Fruit fly (Drosophila melanogaster) whole organism, embryonic: ENCODE data around the gene form3.

Source experiments
- Ada2b ChIP-seq: fragments of 200-800 bp; sonication (Bioruptor generic); IDR thresholded peaks from 2 replicates; pipeline ENCODE4 v1.3.6; 2022; ENCODE audit warnings: missing biosample characterization, missing genetic modification characterization
- B-H2 ChIP-seq: fragments of 200-800 bp; sonication (Bioruptor generic); optimal IDR thresholded peaks from 2 replicates; lab custom pipeline; 2018; ENCODE audit warnings: missing biosample characterization, mild to moderate bottlenecking, missing genetic modification characterization
- CG12769 ChIP-seq: fragments of 200-800 bp; sonication (Bioruptor generic); optimal IDR thresholded peaks from 2 replicates; lab custom pipeline; 2019; ENCODE audit warnings: missing biosample characterization, mild to moderate bottlenecking, missing genetic modification characterization, moderate library complexity
- CG13296 ChIP-seq: fragments of 200-800 bp; sonication (Bioruptor generic); optimal IDR thresholded peaks from 3 replicates; lab custom pipeline; 2018; ENCODE audit warnings: missing biosample characterization, mild to moderate bottlenecking, missing genetic modification characterization
- CG14710 ChIP-seq: fragments of 200-800 bp; sonication (Bioruptor generic); optimal IDR thresholded peaks from 3 replicates; lab custom pipeline; 2019; ENCODE audit warnings: missing biosample characterization, mild to moderate bottlenecking, missing genetic modification characterization, moderate library complexity
- CG14965 ChIP-seq: fragments of 200-800 bp; sonication (Bioruptor generic); optimal IDR thresholded peaks from 2 replicates; lab custom pipeline; 2016; ENCODE audit warnings: missing biosample characterization, missing genetic modification characterization, borderline replicate concordance
- CG17568 ChIP-seq: fragments of 200-800 bp; sonication (Bioruptor generic); optimal IDR thresholded peaks from 2 replicates; lab custom pipeline; 2018; ENCODE audit warnings: missing biosample characterization, mild to moderate bottlenecking, missing genetic modification characterization, moderate library complexity
- CG1832 ChIP-seq: fragments of 200-800 bp; sonication (Bioruptor generic); optimal IDR thresholded peaks from 2 replicates; lab custom pipeline; 2017; ENCODE audit warnings: missing biosample characterization, mild to moderate bottlenecking, missing genetic modification characterization, inconsistent platforms
- CG18619 ChIP-seq: fragments of 200-800 bp; sonication (Bioruptor generic); optimal IDR thresholded peaks from 3 replicates; lab custom pipeline; 2017; ENCODE audit warnings: missing biosample characterization, mild to moderate bottlenecking, missing genetic modification characterization
- CG2199 ChIP-seq: fragments of 200-800 bp; sonication (Bioruptor generic); IDR thresholded peaks from 3 replicates; pipeline ENCODE4 v1.3.6; 2022; ENCODE audit warnings: missing biosample characterization, missing genetic modification characterization
- CG2875 ChIP-seq: fragments of 200-800 bp; sonication (Bioruptor generic); optimal IDR thresholded peaks from 2 replicates; lab custom pipeline; 2017; ENCODE audit warnings: missing biosample characterization, mild to moderate bottlenecking, missing genetic modification characterization, missing genetic modification reagents
- CG31441 ChIP-seq: fragments of 200-800 bp; sonication (Bioruptor generic); IDR thresholded peaks from 2 replicates; pipeline ENCODE4 v1.3.6; 2022; ENCODE audit warnings: missing biosample characterization, missing genetic modification characterization
- CG32532 ChIP-seq: fragments of 200-800 bp; sonication (Bioruptor generic); IDR thresholded peaks from 2 replicates; pipeline ENCODE4 v1.3.6; 2022; ENCODE audit warnings: missing biosample characterization, missing genetic modification characterization
- CG34224 ChIP-seq: fragments of 200-800 bp; sonication (Bioruptor generic); IDR thresholded peaks from 3 replicates; pipeline ENCODE4 v1.3.6; 2022; ENCODE audit warnings: missing biosample characterization, missing genetic modification characterization; ENCODE audit not compliant: partially characterized antibody
- CG34376 ChIP-seq: fragments of 200-800 bp; sonication (Bioruptor generic); optimal IDR thresholded peaks from 2 replicates; lab custom pipeline; 2018; ENCODE audit warnings: missing biosample characterization, mild to moderate bottlenecking, missing genetic modification characterization
- CG4854 ChIP-seq: fragments of 200-800 bp; sonication (Bioruptor generic); optimal IDR thresholded peaks from 2 replicates; lab custom pipeline; 2016; ENCODE audit warnings: missing biosample characterization, missing genetic modification characterization, inconsistent platforms
- CG7372 ChIP-seq: fragments of 200-800 bp; sonication (Bioruptor generic); IDR thresholded peaks from 2 replicates; pipeline ENCODE4 v1.3.6; 2022; ENCODE audit warnings: missing biosample characterization, missing genetic modification characterization
- CG7928 ChIP-seq: fragments of 200-800 bp; sonication (Bioruptor generic); optimal IDR thresholded peaks from 2 replicates; lab custom pipeline; 2017; ENCODE audit warnings: missing biosample characterization, mild to moderate bottlenecking, missing genetic modification characterization
- CG8478 ChIP-seq: fragments of >200 bp; optimal IDR thresholded peaks from 2 replicates; lab custom pipeline; 2018
- CG8765 ChIP-seq: fragments of 200-800 bp; sonication (Bioruptor generic); IDR thresholded peaks from 2 replicates; pipeline ENCODE4 v1.3.6; 2022; ENCODE audit warnings: missing biosample characterization, missing genetic modification characterization
- CkIIα-i1 ChIP-seq: fragments of 200-800 bp; sonication (Bioruptor generic); IDR thresholded peaks from 2 replicates; pipeline ENCODE4 v1.3.6; 2022; ENCODE audit warnings: missing biosample characterization, missing genetic modification characterization
- Gsc ChIP-seq: fragments of 200-800 bp; sonication (Bioruptor generic); IDR thresholded peaks from 2 replicates; pipeline ENCODE4 v1.3.6; 2022; ENCODE audit warnings: missing biosample characterization, missing genetic modification characterization
- Gug ChIP-seq: fragments of 200-800 bp; sonication (Bioruptor generic); IDR thresholded peaks from 4 replicates; pipeline ENCODE4 v1.3.6; 2022; ENCODE audit warnings: missing biosample characterization, missing genetic modification characterization
- HLHmδ ChIP-seq: fragments of 200-800 bp; sonication (Bioruptor generic); optimal IDR thresholded peaks from 2 replicates; lab custom pipeline; 2018; ENCODE audit warnings: missing biosample characterization, mild to moderate bottlenecking, missing genetic modification characterization, moderate library complexity
- Hey ChIP-seq: fragments of 200-800 bp; sonication (Bioruptor generic); optimal IDR thresholded peaks from 3 replicates; lab custom pipeline; 2018; ENCODE audit warnings: missing biosample characterization, mild to moderate bottlenecking, missing genetic modification characterization
- Hr51 ChIP-seq, 2 experiments: fragments of 200-800 bp; sonication (Bioruptor generic); optimal IDR thresholded peaks; 2 replicates in 1 of 2; 3 replicates in 1 of 2; lab custom pipeline; 2016 to 2018; ENCODE audit warnings: missing biosample characterization in 2 of 2, missing genetic modification characterization in 2 of 2, mild to moderate bottlenecking in 1 of 2, moderate library complexity in 1 of 2
- Hr78 ChIP-seq, 2 experiments: fragments of 200-800 bp in 1 of 2; fragments of >200 bp in 1 of 2; sonication (Bioruptor generic) in 1 of 2; optimal IDR thresholded peaks; 2 replicates each; lab custom pipeline; 2017 to 2019; ENCODE audit warnings: missing biosample characterization in 2 of 2, missing genetic modification characterization in 2 of 2, mild to moderate bottlenecking in 1 of 2, moderate library complexity in 1 of 2
- Jarid2 ChIP-seq: fragments of 200-800 bp; sonication (Bioruptor generic); optimal IDR thresholded peaks from 3 replicates; lab custom pipeline; 2017; ENCODE audit warnings: mild to moderate bottlenecking, missing biosample characterization, missing genetic modification reagents, missing genetic modification characterization
- Max ChIP-seq: fragments of 200-800 bp; sonication (Bioruptor generic); optimal IDR thresholded peaks from 2 replicates; lab custom pipeline; 2016; ENCODE audit warnings: missing biosample characterization, mild to moderate bottlenecking, missing genetic modification characterization
- Pdp1 ChIP-seq, 2 experiments: fragments of 200-800 bp; sonication (Bioruptor generic); optimal IDR thresholded peaks; 3 replicates each; lab custom pipeline; 2016; ENCODE audit warnings: missing biosample characterization in 2 of 2, missing genetic modification characterization in 2 of 2, mild to moderate bottlenecking in 1 of 2, moderate library complexity in 1 of 2
- Spps ChIP-seq: fragments of 200-800 bp; sonication (Bioruptor generic); optimal IDR thresholded peaks from 2 replicates; lab custom pipeline; 2018; ENCODE audit warnings: missing biosample characterization, mild to moderate bottlenecking, missing genetic modification characterization
- TFAM ChIP-seq: fragments of 200-800 bp; sonication (Bioruptor generic); optimal IDR thresholded peaks from 2 replicates; lab custom pipeline; 2017; ENCODE audit warnings: missing biosample characterization, missing genetic modification characterization, inconsistent platforms
- Vsx1 ChIP-seq: fragments of 200-800 bp; sonication (Bioruptor generic); optimal IDR thresholded peaks from 2 replicates; lab custom pipeline; 2017; ENCODE audit warnings: missing biosample characterization, mild to moderate bottlenecking, missing genetic modification characterization, missing genetic modification reagents
- ab ChIP-seq: fragments of 200-800 bp; sonication (Bioruptor generic); optimal IDR thresholded peaks from 2 replicates; lab custom pipeline; 2016; ENCODE audit warnings: missing biosample characterization, missing genetic modification characterization
- bigmax ChIP-seq: fragments of 200-800 bp; sonication (Bioruptor generic); optimal IDR thresholded peaks from 2 replicates; lab custom pipeline; 2018; ENCODE audit warnings: missing biosample characterization, mild to moderate bottlenecking, missing genetic modification characterization
- cas ChIP-seq: fragments of 200-800 bp; sonication (Bioruptor generic); IDR thresholded peaks from 2 replicates; pipeline ENCODE4 v1.3.6; 2022; ENCODE audit warnings: missing biosample characterization, missing genetic modification characterization
- dpn ChIP-seq, 2 experiments: fragments of 200-800 bp; sonication (Bioruptor generic); optimal IDR thresholded peaks; 3 replicates each; lab custom pipeline; 2016; ENCODE audit warnings: missing biosample characterization in 2 of 2, missing genetic modification characterization in 2 of 2
- ewg ChIP-seq: fragments of 200-800 bp; sonication (Bioruptor generic); optimal IDR thresholded peaks from 3 replicates; lab custom pipeline; 2017; ENCODE audit warnings: mild to moderate bottlenecking, missing biosample characterization, missing genetic modification reagents, missing genetic modification characterization
- exex ChIP-seq: fragments of 200-800 bp; sonication (Bioruptor generic); optimal IDR thresholded peaks from 4 replicates; lab custom pipeline; 2018; ENCODE audit warnings: missing biosample characterization, mild to moderate bottlenecking, missing genetic modification characterization, moderate library complexity
- gem ChIP-seq: fragments of 200-800 bp; sonication (Bioruptor generic); optimal IDR thresholded peaks from 2 replicates; lab custom pipeline; 2019; ENCODE audit warnings: missing biosample characterization, mild to moderate bottlenecking, missing genetic modification characterization, moderate library complexity
- gfzf ChIP-seq: fragments of 200-800 bp; sonication (Bioruptor generic); optimal IDR thresholded peaks from 2 replicates; lab custom pipeline; 2016; ENCODE audit warnings: missing biosample characterization, mild to moderate bottlenecking, missing genetic modification characterization, moderate library complexity
- grn ChIP-seq: fragments of 200-800 bp; sonication (Bioruptor generic); optimal IDR thresholded peaks from 3 replicates; lab custom pipeline; 2017; ENCODE audit warnings: missing biosample characterization, missing genetic modification characterization
- gt ChIP-seq: fragments of 200-800 bp; sonication (Bioruptor generic); IDR thresholded peaks from 2 replicates; pipeline ENCODE4 v1.3.6; 2022; ENCODE audit warnings: missing biosample characterization, missing genetic modification characterization
- hkb ChIP-seq, 2 experiments: fragments of 200-800 bp in 1 of 2; fragments of >200 bp in 1 of 2; sonication (Bioruptor generic) in 1 of 2; IDR thresholded peaks in 1 of 2; optimal IDR thresholded peaks in 1 of 2; 2 replicates each; pipeline versions ENCODE4 v1.3.6 to Lab custom; 2017 to 2022; ENCODE audit warnings: missing biosample characterization in 1 of 2, missing genetic modification characterization in 1 of 2
- lab ChIP-seq: fragments of 200-800 bp; sonication (Bioruptor generic); optimal IDR thresholded peaks from 3 replicates; lab custom pipeline; 2017; ENCODE audit warnings: missing biosample characterization, missing genetic modification characterization, mild to moderate bottlenecking, moderate library complexity, missing genetic modification reagents
- lov ChIP-seq, 2 experiments: fragments of 200-800 bp in 1 of 2; fragments of >200 bp in 1 of 2; sonication (Bioruptor generic) in 1 of 2; IDR thresholded peaks in 1 of 2; optimal IDR thresholded peaks in 1 of 2; 2 replicates in 1 of 2; 3 replicates in 1 of 2; pipeline versions ENCODE4 v1.3.6 to Lab custom; 2017 to 2022; ENCODE audit warnings: missing biosample characterization in 1 of 2, missing genetic modification characterization in 1 of 2
- mirr ChIP-seq: fragments of 200-800 bp; sonication (Bioruptor generic); optimal IDR thresholded peaks from 3 replicates; lab custom pipeline; 2018; ENCODE audit warnings: missing biosample characterization, mild to moderate bottlenecking, missing genetic modification characterization
- org-1 ChIP-seq: fragments of 200-800 bp; sonication (Bioruptor generic); optimal IDR thresholded peaks from 2 replicates; lab custom pipeline; 2017; ENCODE audit warnings: missing biosample characterization, missing genetic modification characterization
- ranshi ChIP-seq: fragments of 200-800 bp; sonication (Bioruptor generic); IDR thresholded peaks from 2 replicates; pipeline ENCODE4 v1.3.6; 2022; ENCODE audit warnings: missing biosample characterization, missing genetic modification characterization

The form3 gene

dm6 chr3L:7131447-7131983 lies 36.9 kb downstream of the form3 start, which contains the start of gene Acbp2 (continued):
- no peak for TF ChIP-seq lov (optimal IDR thresholded peaks at IDR 0.05; lab: Kevin White, UChicago)
- TF ChIP-seq lov (GFP tag; IDR thresholded peaks at IDR 0.05; lab: Robert Waterston, UW): no peak
- TF ChIP-seq TFAM (GFP tag; lab: Kevin White, UChicago): no peak
- TF ChIP-seq Hey: peak; percentile 30
- TF ChIP-seq Spps (tag; lab: Kevin White, UChicago): no peak
- TF ChIP-seq CkIIα-i1 (GFP tag; lab: Robert Waterston, UW): no peak
- no peak for TF ChIP-seq gt (GFP tag; lab: Robert Waterston, UW)
- no peak for TF ChIP-seq CG13296 (GFP tag; lab: Kevin White, UChicago)
- TF ChIP-seq gem (tag; lab: Kevin White, UChicago): no peak
- TF ChIP-seq CG18619 (GFP tag; lab: Kevin White, UChicago): no peak
- TF ChIP-seq B-H2 (GFP tag; lab: Kevin White, UChicago): peak; percentile 20
- no peak for TF ChIP-seq ranshi (GFP tag; lab: Robert Waterston, UW)
- no peak for TF ChIP-seq dpn (GFP tag; optimal IDR thresholded peaks at IDR 0.05; lab: Kevin White, UChicago)
- TF ChIP-seq CG31441: no peak
- TF ChIP-seq Max (GFP tag; lab: Kevin White, UChicago): no peak
- TF ChIP-seq grn (GFP tag; lab: Kevin White, UChicago): peak; percentile 98
- TF ChIP-seq HLHmδ (GFP tag; lab: Kevin White, UChicago): no peak
- TF ChIP-seq CG34224 (GFP tag; lab: Robert Waterston, UW): no peak
- TF ChIP-seq CG1832 (GFP tag; lab: Kevin White, UChicago): no peak
- TF ChIP-seq CG12769 (tag; lab: Kevin White, UChicago): peak; percentile 54
- no peak for TF ChIP-seq cas (GFP tag; lab: Robert Waterston, UW)
- no peak for TF ChIP-seq CG7372 (GFP tag; lab: Robert Waterston, UW)
- no peak for TF ChIP-seq Ada2b
- no peak for TF ChIP-seq CG8765 (GFP tag; lab: Robert Waterston, UW)
- TF ChIP-seq mirr: peak; percentile 63
- no peak for TF ChIP-seq gfzf (GFP tag; lab: Kevin White, UChicago)
- TF ChIP-seq CG8478: no peak
- no peak for TF ChIP-seq CG7928 (GFP tag; lab: Kevin White, UChicago)
- TF ChIP-seq CG2199 (GFP tag; lab: Robert Waterston, UW): no peak
- TF ChIP-seq CG2875 (GFP tag; lab: Kevin White, UChicago): no peak
- peak; percentile 72 for TF ChIP-seq CG34376 (GFP tag; lab: Kevin White, UChicago)
- TF ChIP-seq CG17568 (GFP tag; lab: Kevin White, UChicago): no peak
- TF ChIP-seq bigmax: no peak
- TF ChIP-seq exex: peak; percentile 83
- TF ChIP-seq ab (GFP tag; lab: Kevin White, UChicago): no peak
- TF ChIP-seq Gug: no peak
- no peak for TF ChIP-seq org-1 (GFP tag; lab: Kevin White, UChicago)
- TF ChIP-seq Hr78 (GFP tag; optimal IDR thresholded peaks at IDR 0.05; lab: Kevin White, UChicago): peak in 1 of 2 experiments; percentile 94
- peak; percentile 18 for TF ChIP-seq Jarid2
- no peak for TF ChIP-seq Hr51 (GFP tag; optimal IDR thresholded peaks at IDR 0.05; lab: Kevin White, UChicago)
- no peak for TF ChIP-seq hkb (optimal IDR thresholded peaks at IDR 0.05; lab: Kevin White, UChicago)
- TF ChIP-seq hkb (GFP tag; IDR thresholded peaks at IDR 0.05; lab: Robert Waterston, UW): 0 out of 2 replicates have a peak, but pooled peaks have one; percentile 36
- TF ChIP-seq lab (GFP tag; lab: Kevin White, UChicago): peak; percentile 25
- peak in 1 of 2 experiments; percentile 18 for TF ChIP-seq Pdp1 (GFP tag; optimal IDR thresholded peaks at IDR 0.05; lab: Kevin White, UChicago)
- TF ChIP-seq CG32532 (GFP tag; lab: Robert Waterston, UW): no peak
- no peak for TF ChIP-seq Vsx1 (GFP tag; lab: Kevin White, UChicago)
- TF ChIP-seq CG14965 (GFP tag; lab: Kevin White, UChicago): no peak
- no peak for TF ChIP-seq CG14710 (tag; lab: Kevin White, UChicago)
- no peak for TF ChIP-seq ewg
- TF ChIP-seq Gsc (GFP tag; lab: Robert Waterston, UW): no peak
- no peak for TF ChIP-seq CG4854 (GFP tag; lab: Kevin White, UChicago)
